Fruit fly (Drosophila melanogaster) whole organism, embryonic: Measurements from ENCODE around the gene CG13239.

Experiments
- CG10959 ChIP-seq: fragments of 200-800 bp; sonication (Bioruptor generic); IDR thresholded peaks from 2 replicates; pipeline ENCODE4 v1.3.6; 2022; ENCODE audit warnings: missing biosample characterization, missing genetic modification characterization
- CG10979 ChIP-seq: fragments of 200-800 bp; sonication (Bioruptor generic); optimal IDR thresholded peaks from 2 replicates; lab custom pipeline; 2018; ENCODE audit warnings: missing biosample characterization, mild to moderate bottlenecking, missing genetic modification characterization, moderate library complexity
- CG11456 ChIP-seq: fragments of 200-800 bp; sonication (Bioruptor generic); IDR thresholded peaks from 3 replicates; pipeline ENCODE4 v1.3.6; 2022; ENCODE audit warnings: missing biosample characterization, missing genetic modification characterization
- CG12769 ChIP-seq: fragments of 200-800 bp; sonication (Bioruptor generic); optimal IDR thresholded peaks from 2 replicates; lab custom pipeline; 2019; ENCODE audit warnings: missing biosample characterization, mild to moderate bottlenecking, missing genetic modification characterization, moderate library complexity
- CG12942 ChIP-seq: fragments of 200-800 bp; sonication (Bioruptor generic); optimal IDR thresholded peaks from 3 replicates; lab custom pipeline; 2016; ENCODE audit warnings: missing biosample characterization, missing genetic modification characterization
- CG14667 ChIP-seq: fragments of 200-800 bp; sonication (Bioruptor generic); IDR thresholded peaks from 2 replicates; pipeline ENCODE4 v1.3.6; 2022; ENCODE audit warnings: missing biosample characterization, missing genetic modification characterization
- CG14710 ChIP-seq: fragments of 200-800 bp; sonication (Bioruptor generic); optimal IDR thresholded peaks from 3 replicates; lab custom pipeline; 2019; ENCODE audit warnings: missing biosample characterization, mild to moderate bottlenecking, missing genetic modification characterization, moderate library complexity
- CG15601 ChIP-seq: fragments of 200-800 bp; sonication (Bioruptor generic); optimal IDR thresholded peaks from 3 replicates; lab custom pipeline; 2019; ENCODE audit warnings: missing biosample characterization, mild to moderate bottlenecking, missing genetic modification characterization, moderate library complexity
- CG1602 ChIP-seq: fragments of 200-800 bp; sonication (Bioruptor generic); optimal IDR thresholded peaks from 3 replicates; lab custom pipeline; 2016; ENCODE audit warnings: missing biosample characterization, missing genetic modification characterization
- CG16779 ChIP-seq: fragments of 200-800 bp; sonication (Bioruptor generic); IDR thresholded peaks from 2 replicates; pipeline ENCODE4 v1.3.6; 2022; ENCODE audit warnings: missing biosample characterization, missing genetic modification characterization
- CG17361 ChIP-seq: fragments of 200-800 bp; sonication (Bioruptor generic); IDR thresholded peaks from 3 replicates; pipeline ENCODE4 v1.3.6; 2022; ENCODE audit warnings: missing biosample characterization, missing genetic modification characterization
- CG17385 ChIP-seq: fragments of 200-800 bp; sonication (Bioruptor generic); optimal IDR thresholded peaks from 3 replicates; lab custom pipeline; 2018; ENCODE audit warnings: missing biosample characterization, mild to moderate bottlenecking, missing genetic modification characterization
- CG18011 ChIP-seq: fragments of 200-800 bp; sonication (Bioruptor generic); optimal IDR thresholded peaks from 2 replicates; lab custom pipeline; 2017; ENCODE audit warnings: missing biosample characterization, missing genetic modification characterization, mild to moderate bottlenecking, moderate library complexity, missing genotype
- CG1832 ChIP-seq: fragments of 200-800 bp; sonication (Bioruptor generic); optimal IDR thresholded peaks from 2 replicates; lab custom pipeline; 2017; ENCODE audit warnings: missing biosample characterization, mild to moderate bottlenecking, missing genetic modification characterization, inconsistent platforms
- CG18599 ChIP-seq: fragments of 200-800 bp; sonication (Bioruptor generic); optimal IDR thresholded peaks from 3 replicates; lab custom pipeline; 2017; ENCODE audit warnings: missing biosample characterization, missing genetic modification characterization, mild to moderate bottlenecking, moderate library complexity, missing genetic modification reagents
- CG2712 ChIP-seq: fragments of 200-800 bp; optimal IDR thresholded peaks from 3 replicates; lab custom pipeline; 2019; ENCODE audit warnings: missing biosample characterization, mild to moderate bottlenecking, missing genetic modification characterization, moderate library complexity
- CG31388 ChIP-seq: fragments of 200-800 bp; sonication (Bioruptor generic); optimal IDR thresholded peaks from 2 replicates; lab custom pipeline; 2016; ENCODE audit warnings: missing biosample characterization, missing genetic modification characterization
- CG3163 ChIP-seq: fragments of 200-800 bp; sonication (Bioruptor generic); optimal IDR thresholded peaks from 3 replicates; lab custom pipeline; 2016; ENCODE audit warnings: missing biosample characterization, missing genetic modification characterization
- CG3281 ChIP-seq: fragments of 200-800 bp; sonication (Bioruptor generic); optimal IDR thresholded peaks from 3 replicates; lab custom pipeline; 2017; ENCODE audit warnings: missing biosample characterization, mild to moderate bottlenecking, missing genetic modification characterization
- CG33557 ChIP-seq: fragments of 200-800 bp; sonication (Bioruptor generic); optimal IDR thresholded peaks from 2 replicates; lab custom pipeline; 2019; ENCODE audit warnings: missing biosample characterization, mild to moderate bottlenecking, missing genetic modification characterization, moderate library complexity
- CG3847 ChIP-seq: fragments of 200-800 bp; sonication (Bioruptor generic); IDR thresholded peaks from 2 replicates; pipeline ENCODE4 v1.3.6; 2022; ENCODE audit warnings: missing biosample characterization, missing genetic modification characterization
- CG6689 ChIP-seq: fragments of 200-800 bp; sonication (Bioruptor generic); IDR thresholded peaks from 2 replicates; pipeline ENCODE4 v1.3.6; 2022; ENCODE audit warnings: missing biosample characterization, missing genetic modification characterization
- CG6765 ChIP-seq: fragments of 200-800 bp; sonication (Bioruptor generic); optimal IDR thresholded peaks from 3 replicates; lab custom pipeline; 2017; ENCODE audit warnings: missing biosample characterization, mild to moderate bottlenecking, missing genetic modification characterization
- CG7963 ChIP-seq: fragments of 200-800 bp; sonication (Bioruptor generic); IDR thresholded peaks from 3 replicates; pipeline ENCODE4 v1.3.6; 2022; ENCODE audit warnings: missing biosample characterization, missing genetic modification characterization; ENCODE audit not compliant: partially characterized antibody
- CG8359 ChIP-seq: fragments of 200-800 bp; sonication (Bioruptor generic); optimal IDR thresholded peaks from 2 replicates; lab custom pipeline; 2017; ENCODE audit warnings: missing biosample characterization, mild to moderate bottlenecking, missing genetic modification characterization, borderline replicate concordance
- Chrac-16 ChIP-seq: fragments of 200-800 bp; sonication (Bioruptor generic); optimal IDR thresholded peaks from 3 replicates; lab custom pipeline; 2016; ENCODE audit warnings: missing biosample characterization, missing genetic modification characterization
- CkIIα-i1 ChIP-seq: fragments of 200-800 bp; sonication (Bioruptor generic); IDR thresholded peaks from 2 replicates; pipeline ENCODE4 v1.3.6; 2022; ENCODE audit warnings: missing biosample characterization, missing genetic modification characterization
- Dip2 ChIP-seq: fragments of 200-800 bp; sonication (Bioruptor generic); IDR thresholded peaks from 2 replicates; pipeline ENCODE4 v1.3.6; 2022; ENCODE audit warnings: missing biosample characterization, missing genetic modification characterization
- H2.0 ChIP-seq: fragments of 200-800 bp; sonication (Bioruptor generic); IDR thresholded peaks from 2 replicates; pipeline ENCODE4 v1.3.6; 2022; ENCODE audit warnings: missing biosample characterization, missing genetic modification characterization
- Mes4 ChIP-seq: fragments of 200-800 bp; sonication (Bioruptor generic); optimal IDR thresholded peaks from 2 replicates; lab custom pipeline; 2016; ENCODE audit warnings: missing biosample characterization, missing genetic modification characterization
- Nf-YC ChIP-seq: fragments of 200-800 bp; optimal IDR thresholded peaks from 3 replicates; lab custom pipeline; 2019; ENCODE audit warnings: missing biosample characterization, mild to moderate bottlenecking, missing genetic modification characterization, moderate library complexity
- PHDP ChIP-seq: fragments of 200-800 bp; sonication (Bioruptor generic); optimal IDR thresholded peaks from 3 replicates; lab custom pipeline; 2018; ENCODE audit warnings: missing biosample characterization, mild to moderate bottlenecking, missing genetic modification characterization, moderate library complexity
- Six4 ChIP-seq: fragments of 200-800 bp; sonication (Bioruptor generic); optimal IDR thresholded peaks from 2 replicates; lab custom pipeline; 2016; ENCODE audit warnings: missing biosample characterization, missing genetic modification characterization
- Trl ChIP-seq, 3 experiments: fragments of >200 bp in 2 of 3; fragments of 200-800 bp in 1 of 3; sonication (Bioruptor generic) in 1 of 3; optimal IDR thresholded peaks; 2 replicates in 1 of 3; 3 replicates in 2 of 3; lab custom pipeline; 2016 to 2017; ENCODE audit warnings: missing biosample characterization in 1 of 3, missing genetic modification characterization in 1 of 3
- ap ChIP-seq: fragments of 200-800 bp; sonication (Bioruptor generic); IDR thresholded peaks from 2 replicates; pipeline ENCODE4 v1.3.6; 2022; ENCODE audit warnings: missing biosample characterization, missing genetic modification characterization
- bbx ChIP-seq: fragments of 200-800 bp; sonication (Bioruptor generic); IDR thresholded peaks from 2 replicates; pipeline ENCODE4 v1.3.6; 2022; ENCODE audit warnings: missing biosample characterization, missing genetic modification characterization; ENCODE audit not compliant: partially characterized antibody
- bsh ChIP-seq, 2 experiments: fragments of 200-800 bp; sonication (Bioruptor generic); optimal IDR thresholded peaks; 2 replicates each; lab custom pipeline; 2017 to 2018; ENCODE audit warnings: mild to moderate bottlenecking in 2 of 2, missing biosample characterization in 2 of 2, missing genetic modification characterization in 2 of 2, moderate library complexity in 1 of 2
- chm ChIP-seq: fragments of 200-800 bp; sonication (Bioruptor generic); IDR thresholded peaks from 2 replicates; pipeline ENCODE4 v1.3.6; 2022; ENCODE audit warnings: missing biosample characterization, missing genetic modification characterization
- cwo ChIP-seq: fragments of 200-800 bp; sonication (Bioruptor generic); optimal IDR thresholded peaks from 3 replicates; lab custom pipeline; 2017; ENCODE audit warnings: missing biosample characterization, missing genetic modification characterization, mild to moderate bottlenecking, moderate library complexity, missing genetic modification reagents
- gcm ChIP-seq: fragments of 200-800 bp; sonication (Bioruptor generic); optimal IDR thresholded peaks from 2 replicates; lab custom pipeline; 2019; ENCODE audit warnings: missing biosample characterization, mild to moderate bottlenecking, missing genetic modification characterization, moderate library complexity
- gem ChIP-seq: fragments of 200-800 bp; sonication (Bioruptor generic); optimal IDR thresholded peaks from 2 replicates; lab custom pipeline; 2019; ENCODE audit warnings: missing biosample characterization, mild to moderate bottlenecking, missing genetic modification characterization, moderate library complexity
- gsb ChIP-seq: fragments of 200-800 bp; sonication (Bioruptor generic); IDR thresholded peaks from 2 replicates; pipeline ENCODE4 v1.3.6; 2022; ENCODE audit warnings: missing biosample characterization, missing genetic modification characterization
- jigr1 ChIP-seq: fragments of 200-800 bp; sonication (Bioruptor generic); IDR thresholded peaks from 3 replicates; pipeline ENCODE4 v1.3.6; 2022; ENCODE audit warnings: missing biosample characterization, missing genetic modification characterization
- jumu ChIP-seq: fragments of 200-800 bp; sonication (Bioruptor generic); optimal IDR thresholded peaks from 3 replicates; lab custom pipeline; 2016; ENCODE audit warnings: missing biosample characterization, missing genetic modification characterization
- mam ChIP-seq: fragments of 200-800 bp; sonication (Bioruptor generic); optimal IDR thresholded peaks from 3 replicates; lab custom pipeline; 2016; ENCODE audit warnings: missing biosample characterization, missing genetic modification characterization
- phol ChIP-seq: fragments of 200-800 bp; sonication (Bioruptor generic); optimal IDR thresholded peaks from 3 replicates; lab custom pipeline; 2018; ENCODE audit warnings: missing biosample characterization, mild to moderate bottlenecking, missing genetic modification characterization, moderate library complexity
- schlank ChIP-seq: fragments of 200-800 bp; sonication (Bioruptor generic); optimal IDR thresholded peaks from 2 replicates; lab custom pipeline; 2018; ENCODE audit warnings: missing biosample characterization, mild to moderate bottlenecking, missing genetic modification characterization
- sisA ChIP-seq: fragments of 200-800 bp; sonication (Bioruptor generic); IDR thresholded peaks from 2 replicates; pipeline ENCODE4 v1.3.6; 2022; ENCODE audit warnings: missing biosample characterization, missing genetic modification characterization
- toy ChIP-seq: fragments of 200-800 bp; sonication (Bioruptor generic); IDR thresholded peaks from 2 replicates; pipeline ENCODE4 v1.3.6; 2022; ENCODE audit warnings: missing biosample characterization, missing genetic modification characterization
- tup ChIP-seq: fragments of 200-800 bp; sonication (Bioruptor generic); optimal IDR thresholded peaks from 2 replicates; lab custom pipeline; 2016; ENCODE audit warnings: missing biosample characterization, mild to moderate bottlenecking, missing genetic modification characterization, moderate library complexity
- wek ChIP-seq: fragments of 200-800 bp; sonication (Bioruptor generic); optimal IDR thresholded peaks from 3 replicates; lab custom pipeline; 2018; ENCODE audit warnings: missing biosample characterization, mild to moderate bottlenecking, missing genetic modification characterization, moderate library complexity

CG13239 gene

dm6 chr3L:22883649-22884048, 23.1 kb downstream of the CG13239 start (continued):
- TF ChIP-seq gem (tag; lab: Kevin White, UChicago): peak; percentile 34
- no peak for TF ChIP-seq wek (GFP tag; lab: Kevin White, UChicago)
- no peak for TF ChIP-seq cwo
- no peak for TF ChIP-seq CG10959 (GFP tag; lab: Robert Waterston, UW)
- no peak for TF ChIP-seq CG8359
- no peak for TF ChIP-seq gsb (GFP tag; lab: Robert Waterston, UW)
- no peak for TF ChIP-seq CG7963 (GFP tag; lab: Robert Waterston, UW)
- no peak for TF ChIP-seq Mes4
- TF ChIP-seq toy (GFP tag; lab: Robert Waterston, UW): no peak
- TF ChIP-seq CG10979: peak; percentile 32
- peak; percentile 20 for TF ChIP-seq PHDP (tag; lab: Kevin White, UChicago)
- peak; percentile 42 for TF ChIP-seq CG2712
- TF ChIP-seq schlank (tag; lab: Kevin White, UChicago): no peak
- no peak for TF ChIP-seq Six4 (GFP tag; lab: Kevin White, UChicago)
- no peak for TF ChIP-seq CG18599 (GFP tag; lab: Kevin White, UChicago)
- TF ChIP-seq jigr1 (GFP tag; lab: Robert Waterston, UW): no peak
- no peak for TF ChIP-seq Nf-YC (tag; lab: Kevin White, UChicago)
- no peak for TF ChIP-seq CG3847 (GFP tag; lab: Robert Waterston, UW)
- no peak for TF ChIP-seq Chrac-16 (GFP tag; lab: Kevin White, UChicago)
- TF ChIP-seq CG33557 (GFP tag; lab: Kevin White, UChicago): no peak
- TF ChIP-seq CG31388: no peak
- no peak for TF ChIP-seq bbx
- no peak for TF ChIP-seq CG17385
- TF ChIP-seq tup (GFP tag; lab: Kevin White, UChicago): no peak
- no peak for TF ChIP-seq CG6689
- TF ChIP-seq CG6765 (GFP tag; lab: Kevin White, UChicago): no peak
- TF ChIP-seq CG14710 (tag; lab: Kevin White, UChicago): peak; percentile 10
- no peak for TF ChIP-seq CG14667 (GFP tag; lab: Robert Waterston, UW)
- TF ChIP-seq CG18011 (GFP tag; lab: Kevin White, UChicago): no peak
- no peak for TF ChIP-seq ap (GFP tag; lab: Robert Waterston, UW)
- TF ChIP-seq CkIIα-i1: no peak
- peak in 1 of 2 experiments; percentile 16 for TF ChIP-seq bsh (GFP tag; optimal IDR thresholded peaks at IDR 0.05; lab: Kevin White, UChicago)
- TF ChIP-seq CG12769 (tag; lab: Kevin White, UChicago): no peak
- TF ChIP-seq Dip2 (GFP tag; lab: Robert Waterston, UW): no peak
- peak; percentile 22 for TF ChIP-seq phol
- TF ChIP-seq CG11456 (GFP tag; lab: Robert Waterston, UW): no peak
- no peak for TF ChIP-seq CG3163 (GFP tag; lab: Kevin White, UChicago)
- no peak for TF ChIP-seq CG1832 (GFP tag; lab: Kevin White, UChicago)
- TF ChIP-seq H2.0: no peak
- TF ChIP-seq CG12942: no peak
- TF ChIP-seq CG15601 (tag; lab: Kevin White, UChicago): no peak
- no peak for TF ChIP-seq sisA
- TF ChIP-seq chm (GFP tag; lab: Robert Waterston, UW): no peak
- no peak for TF ChIP-seq CG3281 (GFP tag; lab: Kevin White, UChicago)
- no peak for TF ChIP-seq CG16779
- TF ChIP-seq mam (GFP tag; lab: Kevin White, UChicago): no peak
- TF ChIP-seq jumu (GFP tag; lab: Kevin White, UChicago): no peak
- TF ChIP-seq CG17361 (GFP tag; lab: Robert Waterston, UW): 0 out of 3 replicates have a peak, but pooled peaks have one; percentile 22
- TF ChIP-seq Trl (optimal IDR thresholded peaks at IDR 0.05; lab: Kevin White, UChicago): no peak
- no peak for TF ChIP-seq Trl (GFP tag; optimal IDR thresholded peaks at IDR 0.05; lab: Kevin White, UChicago)
- no peak for TF ChIP-seq CG1602 (GFP tag; lab: Kevin White, UChicago)
- no peak for TF ChIP-seq gcm (GFP tag; lab: Kevin White, UChicago)
